Worm (Caenorhabditis elegans) whole organism, L1 larva: ENCODE measurements around the gene T14B4.19.

Source experiments
- egl-13 ChIP-seq: sonication (generic microtip); optimal IDR thresholded peaks from 2 replicates; lab custom pipeline; 2016; ENCODE audit warnings: missing genotype, missing genetic modification reagents, missing genetic modification characterization, missing compliant biosample characterization
- elt-2 ChIP-seq: sonication (generic microtip); optimal IDR thresholded peaks from 2 replicates; lab custom pipeline; 2016; ENCODE audit warnings: missing genetic modification characterization, mild to moderate bottlenecking, inconsistent platforms, missing compliant biosample characterization, missing genetic modification reagents
- lin-14 ChIP-seq: fragments of 200-800 bp; sonication (Bioruptor generic); optimal IDR thresholded peaks from 2 replicates; lab custom pipeline; 2018; ENCODE audit warnings: mild to moderate bottlenecking, missing genetic modification characterization, moderate library complexity, missing compliant biosample characterization
- lin-39 ChIP-seq: fragments of 150-350 bp; optimal IDR thresholded peaks from 2 replicates; lab custom pipeline; 2014; ENCODE audit warnings: missing biosample characterization, missing genetic modification reagents, missing genetic modification characterization
- nhr-28 ChIP-seq: fragments of 150-350 bp; optimal IDR thresholded peaks from 2 replicates; lab custom pipeline; 2014; ENCODE audit warnings: missing biosample characterization, missing genetic modification characterization
- pag-3 ChIP-seq: sonication (generic microtip); optimal IDR thresholded peaks from 2 replicates; lab custom pipeline; 2017; ENCODE audit warnings: missing genetic modification characterization, mild to moderate bottlenecking, missing compliant biosample characterization, antibody characterized with exemption, borderline replicate concordance; ENCODE audit not compliant: insufficient read depth
- tlp-1 ChIP-seq: fragments of 150-350 bp; optimal IDR thresholded peaks from 2 replicates; lab custom pipeline; 2014; ENCODE audit warnings: missing biosample characterization, missing genetic modification characterization
- unc-130 ChIP-seq: fragments of 150-350 bp; optimal IDR thresholded peaks from 2 replicates; lab custom pipeline; 2017; ENCODE audit warnings: missing biosample characterization, missing genetic modification characterization, inconsistent platforms
- vab-15 ChIP-seq: sonication (generic microtip); optimal IDR thresholded peaks from 2 replicates; lab custom pipeline; 2017; ENCODE audit warnings: missing genotype, mild to moderate bottlenecking, missing genetic modification characterization, missing compliant biosample characterization

The T14B4.19 gene

ce11 chrII:6665908-6666307 lies 46.8 kb downstream of the T14B4.19 start:
- TF ChIP-seq vab-15 (tag; lab: Kevin White, UChicago) (no peak), elt-2 (tag; lab: Kevin White, UChicago) (peak; percentile 64)

- no peak for TF ChIP-seq lin-39
- no peak for TF ChIP-seq unc-130 (tag; lab: Kevin White, UChicago)
- TF ChIP-seq lin-14 (GFP tag; lab: Kevin White, UChicago), result no peak
- TF ChIP-seq egl-13, result no peak
These were observed 48.9 kb downstream of the T14B4.19 start for ce11 chrII:6663799-6664198.

- no peak for TF ChIP-seq nhr-28 (tag; lab: Kevin White, UChicago)
- peak; percentile 39 for TF ChIP-seq elt-2 (tag; lab: Kevin White, UChicago)
- no peak for TF ChIP-seq pag-3 (tag; lab: Kevin White, UChicago)
- TF ChIP-seq tlp-1, result peak; percentile 4
These were observed 51.5 kb downstream of the T14B4.19 start, which contains the start of gene T19D12.2 for ce11 chrII:6661211-6661610. T19D12.2 (plus strand) TSS chrII:6661335.
